Worm (Caenorhabditis elegans): ENCODE results near the gene ZK688.9.

DNA sequence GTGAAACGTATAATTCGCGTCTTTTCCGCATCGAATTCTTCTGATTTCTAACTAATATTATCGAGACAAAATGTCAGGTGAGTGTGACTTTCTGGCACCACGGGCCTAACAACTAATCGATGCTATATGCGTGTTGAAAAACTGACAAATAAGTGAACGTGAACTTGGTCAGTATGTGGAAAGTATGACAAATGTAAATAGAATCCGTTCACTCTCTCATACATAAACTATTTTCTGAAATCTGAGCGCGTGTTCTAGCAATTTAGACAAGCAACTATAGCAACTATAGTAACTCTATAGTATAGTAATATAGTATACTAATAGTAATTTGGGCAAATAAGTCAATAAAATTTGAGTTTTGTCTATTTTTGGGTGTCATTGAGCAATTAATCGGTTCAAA lies 9.5 kb upstream of the ZK688.9 start:
- no peak for TF ChIP-seq chd-7 (tag; optimal IDR thresholded peaks at IDR 0.05)
- no peak for TF ChIP-seq hlh-26 (GFP tag; conservative IDR thresholded peaks at IDR 0.05)
- TF ChIP-seq nhr-27 (tag; optimal IDR thresholded peaks at IDR 0.05), result no peak

All from whole organism, young adult.